Worm (Caenorhabditis elegans) whole organism, young adult: ENCODE measurements around the gene R13A5.15.

Source experiments
- B0035.1 ChIP-seq: sonication (generic microtip); optimal IDR thresholded peaks from 2 replicates; lab custom pipeline; 2016; ENCODE audit warnings: missing genetic modification characterization, mild to moderate bottlenecking, missing compliant biosample characterization, missing genotype, missing genetic modification reagents
- B0261.1 ChIP-seq: sonication (generic microtip); optimal IDR thresholded peaks from 2 replicates; lab custom pipeline; 2016; ENCODE audit warnings: mild to moderate bottlenecking, missing genetic modification characterization, moderate library complexity, missing compliant biosample characterization
- F49E8.2 ChIP-seq: sonication (generic microtip); optimal IDR thresholded peaks from 3 replicates; lab custom pipeline; 2017; ENCODE audit warnings: missing genetic modification characterization, mild to moderate bottlenecking, missing compliant biosample characterization, antibody characterized with exemption, moderate library complexity; ENCODE audit not compliant: insufficient read depth
- T07F8.4 ChIP-seq: sonication (generic microtip); optimal IDR thresholded peaks from 2 replicates; lab custom pipeline; 2016; ENCODE audit warnings: mild to moderate bottlenecking, missing genetic modification characterization, moderate library complexity, missing compliant biosample characterization
- Y79H2A.3 ChIP-seq: fragments of 200-800 bp; sonication (Bioruptor generic); conservative IDR thresholded peaks from 2 replicates; pipeline ENCODE4 v1.3.6; 2022; ENCODE audit warnings: missing genetic modification reagents, missing genetic modification characterization, missing compliant biosample characterization
- ZK185.1 ChIP-seq: sonication (generic microtip); optimal IDR thresholded peaks from 2 replicates; lab custom pipeline; 2016; ENCODE audit warnings: mild to moderate bottlenecking, missing genetic modification characterization, missing compliant biosample characterization; ENCODE audit not compliant: poor library complexity, severe bottlenecking
- aptf-2 ChIP-seq: fragments of 200-800 bp; sonication (Bioruptor generic); conservative IDR thresholded peaks from 2 replicates; pipeline ENCODE4 v1.3.6; 2022; ENCODE audit warnings: missing genetic modification reagents, missing genetic modification characterization, missing compliant biosample characterization
- aptf-3 ChIP-seq: fragments of 200-800 bp; sonication (Bioruptor generic); IDR thresholded peaks from 2 replicates; pipeline ENCODE4 v1.3.6; 2022; ENCODE audit warnings: missing genetic modification characterization, missing compliant biosample characterization
- attf-5 ChIP-seq: fragments of 200-800 bp; sonication (Bioruptor generic); optimal IDR thresholded peaks from 2 replicates; lab custom pipeline; 2018; ENCODE audit warnings: mild to moderate bottlenecking, missing genetic modification characterization, missing compliant biosample characterization
- bed-1 ChIP-seq: fragments of 200-800 bp; sonication (Bioruptor generic); IDR thresholded peaks from 2 replicates; pipeline ENCODE4 v1.3.6; 2022; ENCODE audit warnings: missing genetic modification reagents, missing genetic modification characterization, missing compliant biosample characterization
- bed-2 ChIP-seq: fragments of 200-800 bp; sonication (Bioruptor generic); IDR thresholded peaks from 2 replicates; pipeline ENCODE4 v1.3.6; 2022; ENCODE audit warnings: missing genetic modification reagents, missing genetic modification characterization, missing compliant biosample characterization
- cebp-1 ChIP-seq, 2 experiments: fragments of 200-800 bp in 1 of 2; sonication (Bioruptor generic) in 1 of 2; sonication (generic microtip) in 1 of 2; IDR thresholded peaks in 1 of 2; optimal IDR thresholded peaks in 1 of 2; 2 replicates each; pipeline versions ENCODE4 v1.3.6 to Lab custom; 2017 to 2022; ENCODE audit warnings: missing compliant biosample characterization in 2 of 2, missing genetic modification characterization in 2 of 2, mild to moderate bottlenecking in 1 of 2, missing genetic modification reagents in 1 of 2, moderate library complexity in 1 of 2
- cebp-2 ChIP-seq: fragments of 200-800 bp; sonication (Bioruptor generic); IDR thresholded peaks from 2 replicates; pipeline ENCODE4 v1.3.6; 2022; ENCODE audit warnings: missing genetic modification characterization, missing compliant biosample characterization
- ceh-40 ChIP-seq: fragments of 200-800 bp; sonication (Bioruptor generic); IDR thresholded peaks from 2 replicates; pipeline ENCODE4 v1.3.6; 2022; ENCODE audit warnings: missing genetic modification characterization, missing compliant biosample characterization
- ceh-79 ChIP-seq: sonication (generic microtip); optimal IDR thresholded peaks from 2 replicates; lab custom pipeline; 2017; ENCODE audit warnings: mild to moderate bottlenecking, missing genetic modification characterization, missing compliant biosample characterization
- ceh-91 ChIP-seq: fragments of 200-800 bp; sonication (Bioruptor generic); IDR thresholded peaks from 2 replicates; pipeline ENCODE4 v1.3.6; 2022; ENCODE audit warnings: missing genetic modification reagents, missing genetic modification characterization, missing compliant biosample characterization
- die-1 ChIP-seq: sonication (generic microtip); optimal IDR thresholded peaks from 2 replicates; lab custom pipeline; 2016; ENCODE audit warnings: missing genotype, mild to moderate bottlenecking, missing genetic modification characterization, missing compliant biosample characterization
- hlh-26 ChIP-seq: fragments of 200-800 bp; sonication (Bioruptor generic); conservative IDR thresholded peaks from 2 replicates; pipeline ENCODE4 v1.3.6; 2022; ENCODE audit warnings: missing genetic modification reagents, missing genetic modification characterization, missing compliant biosample characterization
- hrde-1 ChIP-seq: sonication (generic microtip); optimal IDR thresholded peaks from 2 replicates; lab custom pipeline; 2016; ENCODE audit warnings: missing genetic modification characterization, mild to moderate bottlenecking, missing compliant biosample characterization, moderate library complexity, missing genotype, missing genetic modification reagents, borderline replicate concordance
- lin-35 ChIP-seq, 3 experiments: fragments of 150-350 bp in 2 of 3; sonication (generic microtip) in 1 of 3; optimal IDR thresholded peaks; 2 replicates each; lab custom pipeline; 2014 to 2018; ENCODE audit warnings: missing biosample characterization in 3 of 3, missing genetic modification characterization in 3 of 3, missing genetic modification reagents in 3 of 3
- lin-40 ChIP-seq: sonication (generic microtip); optimal IDR thresholded peaks from 2 replicates; lab custom pipeline; 2016; ENCODE audit warnings: missing genetic modification characterization, mild to moderate bottlenecking, missing compliant biosample characterization, missing genotype, missing genetic modification reagents
- lir-1 ChIP-seq: fragments of 200-800 bp; sonication (Bioruptor generic); conservative IDR thresholded peaks from 2 replicates; pipeline ENCODE4 v1.3.6; 2022; ENCODE audit warnings: missing genetic modification reagents, missing genetic modification characterization, missing compliant biosample characterization
- madf-10 ChIP-seq: sonication (generic microtip); optimal IDR thresholded peaks from 2 replicates; lab custom pipeline; 2016; ENCODE audit warnings: mild to moderate bottlenecking, missing genetic modification characterization, missing compliant biosample characterization
- madf-8 ChIP-seq: fragments of 200-800 bp; sonication (Bioruptor generic); conservative IDR thresholded peaks from 2 replicates; pipeline ENCODE4 v1.3.6; 2022; ENCODE audit warnings: missing genetic modification reagents, missing genetic modification characterization, missing compliant biosample characterization
- nfya-1 ChIP-seq: sonication (generic microtip); optimal IDR thresholded peaks from 2 replicates; lab custom pipeline; 2017; ENCODE audit warnings: antibody characterized with exemption, missing compliant biosample characterization, missing genetic modification characterization, borderline replicate concordance; ENCODE audit not compliant: insufficient read depth
- nhr-80 ChIP-seq: sonication (generic microtip); optimal IDR thresholded peaks from 2 replicates; lab custom pipeline; 2016; ENCODE audit warnings: missing genetic modification characterization, missing compliant biosample characterization
- rcor-1 ChIP-seq: fragments of 200-800 bp; sonication (Bioruptor generic); IDR thresholded peaks from 2 replicates; pipeline ENCODE4 v1.3.6; 2022; ENCODE audit warnings: missing genetic modification reagents, missing genetic modification characterization, missing compliant biosample characterization
- repo-1 ChIP-seq: sonication (generic microtip); optimal IDR thresholded peaks from 2 replicates; lab custom pipeline; 2017; ENCODE audit warnings: mild to moderate bottlenecking, missing genetic modification characterization, missing compliant biosample characterization
- rpc-1 ChIP-seq, 2 experiments: fragments of 150-350 bp in 1 of 2; sonication (generic microtip) in 1 of 2; optimal IDR thresholded peaks; 2 replicates each; lab custom pipeline; 2014 to 2018; ENCODE audit warnings: missing biosample characterization in 1 of 2, missing genetic modification characterization in 1 of 2, missing genetic modification reagents in 1 of 2, missing genotype in 1 of 2
- snpc-1.3 ChIP-seq: sonication (generic microtip); optimal IDR thresholded peaks from 2 replicates; lab custom pipeline; 2017; ENCODE audit warnings: missing genetic modification characterization, mild to moderate bottlenecking, missing compliant biosample characterization, antibody characterized with exemption, moderate library complexity, missing genotype, missing genetic modification reagents; ENCODE audit not compliant: insufficient read depth
- snpc-4 ChIP-seq, 5 experiments: fragments of 150-350 bp in 1 of 5; sonication (generic microtip) in 4 of 5; optimal IDR thresholded peaks; 2 replicates each; lab custom pipeline; 2014 to 2018; ENCODE audit warnings: missing genetic modification characterization in 5 of 5, missing biosample characterization in 3 of 5, antibody characterized with exemption in 2 of 5, mild to moderate bottlenecking in 2 of 5, missing compliant biosample characterization in 2 of 5, missing genotype in 2 of 5, moderate library complexity in 2 of 5, missing genetic modification reagents in 1 of 5
- somi-1 ChIP-seq: fragments of 200-800 bp; sonication (Bioruptor generic); optimal IDR thresholded peaks from 2 replicates; lab custom pipeline; 2018; ENCODE audit warnings: mild to moderate bottlenecking, missing genetic modification characterization, missing compliant biosample characterization
- tbp1 ChIP-seq: fragments of 200-800 bp; sonication (Bioruptor generic); optimal IDR thresholded peaks from 2 replicates; lab custom pipeline; 2018; ENCODE audit warnings: mild to moderate bottlenecking, missing genetic modification characterization, missing compliant biosample characterization
- xnd-1 ChIP-seq: sonication (generic microtip); optimal IDR thresholded peaks from 2 replicates; lab custom pipeline; 2016; ENCODE audit warnings: missing genotype, missing genetic modification reagents, missing genetic modification characterization, missing compliant biosample characterization
- ztf-22 ChIP-seq: fragments of 200-800 bp; sonication (Bioruptor generic); optimal IDR thresholded peaks from 2 replicates; lab custom pipeline; 2018; ENCODE audit warnings: mild to moderate bottlenecking, missing genetic modification characterization, moderate library complexity, missing compliant biosample characterization
- ztf-6 ChIP-seq: fragments of 200-800 bp; sonication (Bioruptor generic); IDR thresholded peaks from 2 replicates; pipeline ENCODE4 v1.3.6; 2022; ENCODE audit warnings: missing genetic modification reagents, missing genetic modification characterization, missing compliant biosample characterization

The R13A5.15 gene

DNA sequence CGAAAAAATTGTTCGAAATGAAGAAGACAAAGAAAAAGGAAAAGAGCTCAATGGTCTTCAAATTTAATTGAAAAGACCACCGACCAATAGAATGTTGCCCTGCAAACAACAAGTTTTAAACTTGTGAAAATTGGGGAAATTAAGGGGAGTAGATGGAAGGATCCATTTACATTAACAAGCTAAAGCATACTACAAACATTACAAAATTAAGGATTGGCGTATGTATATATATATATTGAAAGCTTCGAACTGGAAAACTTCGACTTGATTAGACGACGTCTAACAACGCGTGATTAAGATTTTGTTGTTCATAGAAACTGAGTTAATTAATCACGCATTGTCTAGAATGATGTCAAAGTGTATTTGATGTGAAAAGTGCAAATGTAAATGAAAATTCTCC is at the start of gene R13A5.15:
TSS of gene R13A5.15 (minus strand) at position 101 of the 400 bp plus-strand sequence.
- TF ChIP-seq tbp1 (GFP tag; lab: Kevin White, UChicago) (no peak), cebp-1 (GFP tag; IDR thresholded peaks at IDR 0.05; lab: Robert Waterston, UW) (no peak), cebp-1 (tag; optimal IDR thresholded peaks at IDR 0.05; lab: Kevin White, UChicago) (no peak), aptf-3 (GFP tag; lab: Robert Waterston, UW) (no peak), B0035.1 (tag; lab: Kevin White, UChicago) (no peak), rpc-1 (optimal IDR thresholded peaks at IDR 0.05; lab: Kevin White, UChicago) (no peak), rpc-1 (tag; optimal IDR thresholded peaks at IDR 0.05; lab: Kevin White, UChicago) (no peak), hlh-26 (GFP tag; lab: Robert Waterston, UW) (no peak), attf-5 (no peak), snpc-4 (GFP tag; optimal IDR thresholded peaks at IDR 0.05; lab: Kevin White, UChicago) (no peak), snpc-4 (tag; optimal IDR thresholded peaks at IDR 0.05; lab: Kevin White, UChicago) (no peak), hrde-1 (tag; lab: Kevin White, UChicago) (no peak), bed-2 (GFP tag; lab: Robert Waterston, UW) (no peak), B0261.1 (tag; lab: Kevin White, UChicago) (no peak), die-1 (tag; lab: Kevin White, UChicago) (no peak), ceh-40 (GFP tag; lab: Robert Waterston, UW) (no peak), madf-8 (GFP tag; lab: Robert Waterston, UW) (no peak)

DNA sequence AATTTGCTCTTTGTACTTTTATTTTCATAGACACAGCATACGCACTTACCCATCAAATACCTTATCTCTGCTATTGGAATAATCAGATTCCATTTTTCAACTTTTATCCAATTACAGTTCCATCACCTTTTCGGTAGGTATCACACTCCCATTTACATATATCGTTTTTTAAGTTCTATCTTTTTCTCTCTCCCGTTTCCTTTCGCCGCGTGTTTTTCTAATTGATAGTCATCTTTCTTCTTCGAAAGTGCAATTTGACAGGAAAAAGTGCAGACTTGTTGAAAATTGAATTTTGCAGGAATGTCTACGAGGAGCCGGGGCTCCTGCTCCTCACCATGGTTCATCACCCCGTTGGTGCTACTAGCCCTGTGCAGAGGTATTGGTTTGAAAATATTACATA is 37.0 kb upstream of the R13A5.15 start, which contains the start of gene fbn-1:
TSS of gene fbn-1 (plus strand) at position 301 of the 400 bp plus-strand sequence.
- TF ChIP-seq ceh-79 (tag; lab: Kevin White, UChicago) (no peak), snpc-1.3 (tag; lab: Kevin White, UChicago) (no peak), ztf-6 (GFP tag; lab: Robert Waterston, UW) (no peak), ztf-22 (GFP tag; lab: Kevin White, UChicago) (no peak), nhr-80 (no peak), ZK185.1 (tag; lab: Kevin White, UChicago) (no peak), lin-35 (GFP tag; optimal IDR thresholded peaks at IDR 0.05; lab: Kevin White, UChicago) (no peak), xnd-1 (no peak), madf-10 (no peak), bed-1 (GFP tag; lab: Robert Waterston, UW) (no peak), ceh-91 (no peak), cebp-1 (GFP tag; IDR thresholded peaks at IDR 0.05; lab: Robert Waterston, UW) (no peak), cebp-1 (tag; optimal IDR thresholded peaks at IDR 0.05; lab: Kevin White, UChicago) (no peak), F49E8.2 (tag; lab: Kevin White, UChicago) (no peak), aptf-2 (GFP tag; lab: Robert Waterston, UW) (no peak), rcor-1 (GFP tag; lab: Robert Waterston, UW) (no peak), T07F8.4 (tag; lab: Kevin White, UChicago) (no peak), Y79H2A.3 (GFP tag; lab: Robert Waterston, UW) (no peak), somi-1 (GFP tag; lab: Kevin White, UChicago) (no peak), lin-40 (tag; lab: Kevin White, UChicago) (no peak)

DNA sequence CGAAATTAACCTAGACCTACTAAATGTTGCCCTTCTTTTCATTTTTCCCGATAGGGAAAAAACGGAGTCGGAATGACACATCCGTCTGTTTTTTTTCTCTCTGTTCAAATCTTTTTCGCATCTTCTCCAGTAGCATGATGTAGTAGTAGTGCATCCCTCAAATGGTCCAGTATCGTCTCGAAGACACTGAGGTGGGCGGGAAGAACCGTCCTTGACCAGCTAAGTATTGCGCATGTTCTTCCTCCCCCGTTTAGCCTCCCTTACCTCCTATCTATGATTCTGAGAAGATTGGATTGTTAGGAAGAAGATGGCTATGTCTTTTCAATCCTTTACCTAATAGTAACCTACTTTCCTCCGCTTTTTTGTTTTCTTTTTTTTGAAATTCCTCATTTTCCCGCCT is 34.8 kb upstream of the R13A5.15 start:
- TF ChIP-seq cebp-2 (GFP tag; lab: Robert Waterston, UW): no peak
- TF ChIP-seq hrde-1 (tag; lab: Kevin White, UChicago): no peak
- TF ChIP-seq lir-1 (GFP tag; lab: Robert Waterston, UW): no peak
- TF ChIP-seq repo-1 (tag; lab: Kevin White, UChicago): no peak
- no peak for TF ChIP-seq nfya-1 (tag; lab: Kevin White, UChicago)
